Worm (Caenorhabditis elegans): ENCODE results near the gene cpi-2.

DNA sequence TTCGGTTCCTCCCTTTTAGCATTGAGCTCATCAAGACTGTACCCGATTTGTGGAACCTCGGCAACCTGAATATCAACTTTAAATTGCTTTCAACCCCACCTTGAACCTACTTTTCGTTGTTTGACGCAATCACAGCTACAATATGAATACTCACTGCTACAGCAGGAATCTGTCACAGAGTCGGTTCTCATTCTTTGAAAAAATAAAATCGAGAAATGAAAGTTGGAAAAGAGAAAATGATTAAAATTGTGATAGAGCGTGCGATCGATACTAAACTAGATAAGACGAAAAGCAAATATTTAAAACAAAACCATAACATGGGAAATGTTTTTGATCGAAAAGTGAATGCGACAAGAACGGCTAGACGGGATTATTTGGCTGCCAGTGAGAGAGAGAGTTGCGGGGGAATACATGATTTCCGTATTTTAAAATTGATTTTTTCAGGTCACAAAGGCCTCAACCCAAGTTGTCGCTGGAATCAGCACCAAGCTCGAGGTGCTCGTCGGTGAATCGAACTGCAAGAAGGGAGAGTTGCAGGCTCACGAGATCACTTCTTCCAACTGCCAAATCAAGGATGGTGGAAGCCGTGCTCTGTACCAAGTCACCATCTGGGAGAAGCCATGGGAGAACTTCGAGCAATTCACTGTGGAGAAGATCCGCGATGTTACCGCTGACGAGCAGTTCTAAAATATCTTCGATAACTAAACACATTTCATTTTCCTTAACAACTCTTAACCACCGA lies 1.2 kb downstream of the cpi-2 start, which contains the start of gene R01B10.3:
- TF ChIP-seq aly-2 (tag; optimal IDR thresholded peaks at IDR 0.05) (no peak), nhr-6 (tag; optimal IDR thresholded peaks at IDR 0.05) (no peak), lin-11 (tag; optimal IDR thresholded peaks at IDR 0.05) (no peak), nhr-12 (tag; optimal IDR thresholded peaks at IDR 0.05) (no peak)

All from whole organism, L2 larva.